Fruit fly (Drosophila melanogaster) whole organism, embryonic: ENCODE measurements around the gene Sr-CI.

ENCODE experiments used
- Adf1 ChIP-seq: fragments of 200-800 bp; sonication (Bioruptor generic); IDR thresholded peaks from 2 replicates; pipeline ENCODE4 v1.3.6; 2022; ENCODE audit warnings: missing biosample characterization, missing genetic modification characterization
- B-H2 ChIP-seq: fragments of 200-800 bp; sonication (Bioruptor generic); optimal IDR thresholded peaks from 2 replicates; lab custom pipeline; 2018; ENCODE audit warnings: missing biosample characterization, mild to moderate bottlenecking, missing genetic modification characterization
- Blimp-1 ChIP-seq: fragments of 200-800 bp; sonication (Bioruptor generic); optimal IDR thresholded peaks from 3 replicates; lab custom pipeline; 2018; ENCODE audit warnings: missing biosample characterization, missing genetic modification characterization, mild to moderate bottlenecking, moderate library complexity, missing genetic modification reagents
- CG10321 ChIP-seq: fragments of 200-800 bp; sonication (Bioruptor generic); IDR thresholded peaks from 2 replicates; pipeline ENCODE4 v1.3.6; 2022; ENCODE audit warnings: missing biosample characterization, missing genetic modification characterization
- CG11560 ChIP-seq: fragments of 200-800 bp; sonication (Bioruptor generic); IDR thresholded peaks from 3 replicates; pipeline ENCODE4 v1.3.6; 2022; ENCODE audit warnings: missing biosample characterization, missing genetic modification characterization
- CG12236 ChIP-seq: fragments of 200-800 bp; sonication (Bioruptor generic); optimal IDR thresholded peaks from 2 replicates; lab custom pipeline; 2016; ENCODE audit warnings: missing biosample characterization, missing genetic modification characterization
- CG14014 ChIP-seq: fragments of 200-800 bp; sonication (Bioruptor generic); IDR thresholded peaks from 2 replicates; pipeline ENCODE4 v1.3.6; 2022; ENCODE audit warnings: missing biosample characterization, missing genetic modification characterization
- CG14441 ChIP-seq: fragments of 200-800 bp; sonication (Bioruptor generic); IDR thresholded peaks from 2 replicates; pipeline ENCODE4 v1.3.6; 2022; ENCODE audit warnings: missing biosample characterization, missing genetic modification characterization
- CG15073 ChIP-seq: fragments of 200-800 bp; sonication (Bioruptor generic); optimal IDR thresholded peaks from 2 replicates; lab custom pipeline; 2016; ENCODE audit warnings: missing biosample characterization, missing genetic modification characterization
- CG1603 ChIP-seq: fragments of 200-800 bp; sonication (Bioruptor generic); optimal IDR thresholded peaks from 2 replicates; lab custom pipeline; 2019; ENCODE audit warnings: missing biosample characterization, mild to moderate bottlenecking, missing genetic modification characterization, moderate library complexity
- CG16813 ChIP-seq: fragments of 200-800 bp; sonication (Bioruptor generic); IDR thresholded peaks from 3 replicates; pipeline ENCODE4 v1.3.6; 2022; ENCODE audit warnings: missing biosample characterization, missing genetic modification characterization; ENCODE audit not compliant: partially characterized antibody
- CG18011 ChIP-seq: fragments of 200-800 bp; sonication (Bioruptor generic); optimal IDR thresholded peaks from 2 replicates; lab custom pipeline; 2017; ENCODE audit warnings: missing biosample characterization, missing genetic modification characterization, mild to moderate bottlenecking, moderate library complexity, missing genotype
- CG18262 ChIP-seq: fragments of 200-800 bp; optimal IDR thresholded peaks from 3 replicates; lab custom pipeline; 2019; ENCODE audit warnings: missing biosample characterization, mild to moderate bottlenecking, missing genetic modification characterization, moderate library complexity
- CG18764 ChIP-seq: fragments of 200-800 bp; sonication (Bioruptor generic); optimal IDR thresholded peaks from 3 replicates; lab custom pipeline; 2016; ENCODE audit warnings: missing biosample characterization, missing genetic modification characterization
- CG4404 ChIP-seq: fragments of 200-800 bp; sonication (Bioruptor generic); IDR thresholded peaks from 2 replicates; pipeline ENCODE4 v1.3.6; 2022; ENCODE audit warnings: missing biosample characterization, missing genetic modification characterization
- CG6791 ChIP-seq: fragments of 200-800 bp; sonication (Bioruptor generic); IDR thresholded peaks from 3 replicates; pipeline ENCODE4 v1.3.6; 2022; ENCODE audit warnings: missing biosample characterization, missing genetic modification characterization; ENCODE audit not compliant: partially characterized antibody
- CG7839 ChIP-seq: fragments of 200-800 bp; sonication (Bioruptor generic); optimal IDR thresholded peaks from 3 replicates; lab custom pipeline; 2018; ENCODE audit warnings: missing biosample characterization, mild to moderate bottlenecking, missing genetic modification characterization, moderate library complexity
- CG8478 ChIP-seq: fragments of >200 bp; optimal IDR thresholded peaks from 2 replicates; lab custom pipeline; 2018
- Camta ChIP-seq: fragments of 200-800 bp; sonication (Bioruptor generic); optimal IDR thresholded peaks from 2 replicates; lab custom pipeline; 2016; ENCODE audit warnings: missing biosample characterization, missing genetic modification characterization
- CkIIα-i1 ChIP-seq: fragments of 200-800 bp; sonication (Bioruptor generic); IDR thresholded peaks from 2 replicates; pipeline ENCODE4 v1.3.6; 2022; ENCODE audit warnings: missing biosample characterization, missing genetic modification characterization
- D ChIP-seq, 2 experiments: fragments of 200-800 bp in 1 of 2; fragments of >200 bp in 1 of 2; sonication (Bioruptor generic) in 1 of 2; optimal IDR thresholded peaks; 2 replicates in 1 of 2; 3 replicates in 1 of 2; lab custom pipeline; 2017; ENCODE audit warnings: mild to moderate bottlenecking in 1 of 2, missing biosample characterization in 1 of 2, missing genetic modification characterization in 1 of 2, missing genetic modification reagents in 1 of 2
- Dip2 ChIP-seq: fragments of 200-800 bp; sonication (Bioruptor generic); IDR thresholded peaks from 2 replicates; pipeline ENCODE4 v1.3.6; 2022; ENCODE audit warnings: missing biosample characterization, missing genetic modification characterization
- Ets65A ChIP-seq: fragments of 200-800 bp; sonication (Bioruptor generic); peaks from one replicate; lab custom pipeline; 2016; ENCODE audit warnings: missing biosample characterization, missing genetic modification characterization
- Hmr ChIP-seq: fragments of 200-800 bp; sonication (Bioruptor generic); optimal IDR thresholded peaks from 3 replicates; lab custom pipeline; 2017; ENCODE audit warnings: mild to moderate bottlenecking, missing biosample characterization, missing genetic modification reagents, missing genetic modification characterization
- Max ChIP-seq: fragments of 200-800 bp; sonication (Bioruptor generic); optimal IDR thresholded peaks from 2 replicates; lab custom pipeline; 2016; ENCODE audit warnings: missing biosample characterization, mild to moderate bottlenecking, missing genetic modification characterization
- NK7.1 ChIP-seq: fragments of 200-800 bp; sonication (Bioruptor generic); optimal IDR thresholded peaks from 3 replicates; lab custom pipeline; 2016; ENCODE audit warnings: missing biosample characterization, missing genetic modification characterization
- Nf-YC ChIP-seq: fragments of 200-800 bp; optimal IDR thresholded peaks from 3 replicates; lab custom pipeline; 2019; ENCODE audit warnings: missing biosample characterization, mild to moderate bottlenecking, missing genetic modification characterization, moderate library complexity
- Optix ChIP-seq: fragments of 200-800 bp; sonication (Bioruptor generic); IDR thresholded peaks from 3 replicates; pipeline ENCODE4 v1.3.6; 2022; ENCODE audit warnings: missing biosample characterization, missing genetic modification characterization
- Ravus ChIP-seq: fragments of 200-800 bp; sonication (Bioruptor generic); IDR thresholded peaks from 2 replicates; pipeline ENCODE4 v1.3.6; 2022; ENCODE audit warnings: missing biosample characterization, missing genetic modification characterization
- Sry-β ChIP-seq: fragments of 200-800 bp; sonication (Bioruptor generic); optimal IDR thresholded peaks from 2 replicates; lab custom pipeline; 2018; ENCODE audit warnings: missing biosample characterization, mild to moderate bottlenecking, missing genetic modification characterization, moderate library complexity
- ase ChIP-seq: fragments of 200-800 bp; sonication (Bioruptor generic); IDR thresholded peaks from 3 replicates; pipeline ENCODE4 v1.3.6; 2022; ENCODE audit warnings: missing biosample characterization, missing genetic modification characterization
- btn ChIP-seq: fragments of 200-800 bp; sonication (Bioruptor generic); optimal IDR thresholded peaks from 2 replicates; lab custom pipeline; 2016; ENCODE audit warnings: missing biosample characterization, missing genetic modification characterization
- cad ChIP-seq: fragments of >200 bp; optimal IDR thresholded peaks from 2 replicates; lab custom pipeline; 2017; ENCODE audit warnings: missing biosample characterization, missing genetic modification characterization
- corto ChIP-seq: fragments of 200-800 bp; sonication (Bioruptor generic); optimal IDR thresholded peaks from 2 replicates; lab custom pipeline; 2016; ENCODE audit warnings: missing biosample characterization, mild to moderate bottlenecking, missing genetic modification characterization, moderate library complexity
- da ChIP-seq: fragments of 200-800 bp; sonication (Bioruptor generic); optimal IDR thresholded peaks from 2 replicates; lab custom pipeline; 2016; ENCODE audit warnings: missing biosample characterization, missing genetic modification characterization
- fru ChIP-seq: fragments of >200 bp; optimal IDR thresholded peaks from 2 replicates; lab custom pipeline; 2017
- gt ChIP-seq: fragments of 200-800 bp; sonication (Bioruptor generic); IDR thresholded peaks from 2 replicates; pipeline ENCODE4 v1.3.6; 2022; ENCODE audit warnings: missing biosample characterization, missing genetic modification characterization
- ham ChIP-seq: fragments of 200-800 bp; sonication (Bioruptor generic); IDR thresholded peaks from 2 replicates; pipeline ENCODE4 v1.3.6; 2022; ENCODE audit warnings: missing biosample characterization, missing genetic modification characterization
- her ChIP-seq: fragments of 200-800 bp; sonication (Bioruptor generic); optimal IDR thresholded peaks from 2 replicates; lab custom pipeline; 2016; ENCODE audit warnings: missing biosample characterization, missing genetic modification characterization
- kah ChIP-seq: fragments of 200-800 bp; sonication (Bioruptor generic); optimal IDR thresholded peaks from 2 replicates; lab custom pipeline; 2018; ENCODE audit warnings: missing biosample characterization, mild to moderate bottlenecking, missing genetic modification characterization
- ken ChIP-seq: fragments of 200-800 bp; sonication (Bioruptor generic); IDR thresholded peaks from 3 replicates; pipeline ENCODE4 v1.3.6; 2022; ENCODE audit warnings: missing biosample characterization, missing genetic modification characterization
- nmo ChIP-seq: fragments of 200-800 bp; sonication (Bioruptor generic); optimal IDR thresholded peaks from 2 replicates; lab custom pipeline; 2018; ENCODE audit warnings: missing biosample characterization, mild to moderate bottlenecking, missing genetic modification characterization, moderate library complexity
- oc ChIP-seq: fragments of 200-800 bp; sonication (Bioruptor generic); optimal IDR thresholded peaks from 2 replicates; lab custom pipeline; 2018; ENCODE audit warnings: missing biosample characterization, mild to moderate bottlenecking, missing genetic modification characterization, moderate library complexity
- pita ChIP-seq: fragments of 200-800 bp; sonication (Bioruptor generic); optimal IDR thresholded peaks from 2 replicates; lab custom pipeline; 2017; ENCODE audit warnings: missing biosample characterization, mild to moderate bottlenecking, missing genetic modification characterization
- pros ChIP-seq: fragments of 200-800 bp; sonication (Bioruptor generic); optimal IDR thresholded peaks from 3 replicates; lab custom pipeline; 2019; ENCODE audit warnings: missing biosample characterization, mild to moderate bottlenecking, missing genetic modification characterization, moderate library complexity
- repo ChIP-seq: fragments of 200-800 bp; sonication (Bioruptor generic); optimal IDR thresholded peaks from 2 replicates; lab custom pipeline; 2016; ENCODE audit warnings: missing biosample characterization, missing genetic modification characterization
- ro ChIP-seq: fragments of 200-800 bp; sonication (Bioruptor generic); IDR thresholded peaks from 2 replicates; pipeline ENCODE4 v1.3.6; 2022; ENCODE audit warnings: missing biosample characterization, missing genetic modification characterization
- scrt ChIP-seq: fragments of 200-800 bp; sonication (Bioruptor generic); optimal IDR thresholded peaks from 2 replicates; lab custom pipeline; 2018; ENCODE audit warnings: missing biosample characterization, mild to moderate bottlenecking, missing genetic modification characterization, moderate library complexity
- tll ChIP-seq, 2 experiments: fragments of 200-800 bp in 1 of 2; fragments of >200 bp in 1 of 2; sonication (Bioruptor generic) in 1 of 2; optimal IDR thresholded peaks; 2 replicates each; lab custom pipeline; 2017 to 2019; ENCODE audit warnings: missing biosample characterization in 2 of 2, missing genetic modification characterization in 2 of 2, mild to moderate bottlenecking in 1 of 2, moderate library complexity in 1 of 2
- tna ChIP-seq: fragments of 200-800 bp; sonication (Bioruptor generic); IDR thresholded peaks from 2 replicates; pipeline ENCODE4 v1.3.6; 2022; ENCODE audit warnings: missing biosample characterization, missing genetic modification characterization; ENCODE audit not compliant: partially characterized antibody
- vnd ChIP-seq: fragments of 200-800 bp; sonication (Bioruptor generic); IDR thresholded peaks from 3 replicates; pipeline ENCODE4 v1.3.6; 2022; ENCODE audit warnings: missing biosample characterization, missing genetic modification characterization; ENCODE audit not compliant: partially characterized antibody

The Sr-CI gene

DNA sequence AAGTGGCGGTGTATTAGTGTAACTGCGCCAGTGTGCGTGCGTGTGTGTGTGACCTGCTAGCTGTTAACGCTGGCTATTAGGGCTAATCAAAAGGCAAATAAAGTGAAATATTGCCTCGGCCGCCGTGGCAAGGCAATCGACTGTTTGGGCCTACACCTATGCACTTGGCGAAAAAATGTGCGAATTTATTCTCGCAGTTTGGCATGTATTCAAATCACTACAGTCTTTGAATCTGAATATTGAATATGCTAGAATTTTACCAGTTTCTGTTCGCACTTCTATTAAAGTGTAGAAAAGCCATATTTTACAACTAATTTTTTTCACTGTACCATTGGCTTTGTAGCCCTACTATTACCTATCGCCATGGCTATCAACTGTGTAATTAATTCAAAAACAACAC is 40.7 kb upstream of the Sr-CI start (continued):
- TF ChIP-seq vnd (GFP tag; lab: Robert Waterston, UW): no peak
- no peak for TF ChIP-seq B-H2 (GFP tag; lab: Kevin White, UChicago)
- peak; percentile 60 for TF ChIP-seq Blimp-1 (GFP tag; lab: Kevin White, UChicago)
- TF ChIP-seq CG8478 (lab: Kevin White, UChicago): no peak
- TF ChIP-seq ro (GFP tag; lab: Robert Waterston, UW): peak; percentile 82
- TF ChIP-seq repo: peak; percentile 38
- peak; percentile 92 for TF ChIP-seq CG14441 (GFP tag; lab: Robert Waterston, UW)
- TF ChIP-seq CG16813 (GFP tag; lab: Robert Waterston, UW): no peak
- peak; percentile 60 for TF ChIP-seq her (GFP tag; lab: Kevin White, UChicago)
- peak; percentile 60 for TF ChIP-seq Ravus (GFP tag; lab: Robert Waterston, UW)
- peak; percentile 39; the same call in 1 of the 2 replicates for TF ChIP-seq gt (GFP tag; lab: Robert Waterston, UW)
- TF ChIP-seq Camta (GFP tag; lab: Kevin White, UChicago): peak; percentile 39
- peak; percentile 87 for TF ChIP-seq CG7839 (tag; lab: Kevin White, UChicago)
- peak; percentile 7 for TF ChIP-seq kah
- TF ChIP-seq CG6791 (GFP tag; lab: Robert Waterston, UW): no peak
- TF ChIP-seq pros (GFP tag; lab: Kevin White, UChicago): no peak
- peak; percentile 55 for TF ChIP-seq CG12236 (GFP tag; lab: Kevin White, UChicago)
- peak; percentile 51 for TF ChIP-seq CG18262 (tag; lab: Kevin White, UChicago)
- peak; percentile 27 for TF ChIP-seq CG18011 (GFP tag; lab: Kevin White, UChicago)
- TF ChIP-seq fru (lab: Kevin White, UChicago): no peak
- peak; percentile 25 for TF ChIP-seq CG15073 (GFP tag; lab: Kevin White, UChicago)
- TF ChIP-seq tll (GFP tag; optimal IDR thresholded peaks at IDR 0.05; lab: Kevin White, UChicago): no peak
- peak; percentile 72 for TF ChIP-seq nmo (GFP tag; lab: Kevin White, UChicago)
- peak; percentile 93 for TF ChIP-seq Ets65A (GFP tag; lab: Kevin White, UChicago)
- TF ChIP-seq CG14014: peak; percentile 84
- 0 out of 2 replicates have a peak, but pooled peaks have one; percentile 6 for TF ChIP-seq Dip2
- TF ChIP-seq Optix: peak; percentile 75
- peak; percentile 87 for TF ChIP-seq ase
- peak; percentile 13 for TF ChIP-seq scrt (GFP tag; lab: Kevin White, UChicago)
- peak; percentile 93 for TF ChIP-seq CG1603
- no peak for TF ChIP-seq corto (GFP tag; lab: Kevin White, UChicago)
- TF ChIP-seq CG18764 (GFP tag; lab: Kevin White, UChicago): peak; percentile 33
- peak; percentile 23 for TF ChIP-seq Nf-YC (tag; lab: Kevin White, UChicago)
- peak; percentile 38; the same call in 1 of the 2 replicates for TF ChIP-seq ham (GFP tag; lab: Robert Waterston, UW)
- TF ChIP-seq CG10321: peak; percentile 21; the same call in 1 of the 2 replicates
- peak; percentile 42 for TF ChIP-seq oc
- no peak for TF ChIP-seq NK7.1 (GFP tag; lab: Kevin White, UChicago)
- TF ChIP-seq cad: no peak
- TF ChIP-seq Adf1: 0 out of 2 replicates have a peak, but pooled peaks have one; percentile 10
- TF ChIP-seq tna (GFP tag; lab: Robert Waterston, UW): no peak
- peak; percentile 69; the same call in 2 of the 3 replicates for TF ChIP-seq ken (GFP tag; lab: Robert Waterston, UW)
- peak; percentile 71; the same call in 1 of the 2 replicates for TF ChIP-seq CkIIα-i1 (GFP tag; lab: Robert Waterston, UW)
- peak; percentile 83 for TF ChIP-seq Hmr
- peak; percentile 39 for TF ChIP-seq btn (GFP tag; lab: Kevin White, UChicago)
- peak; percentile 57 for TF ChIP-seq CG4404
- peak; percentile 44 for TF ChIP-seq da (GFP tag; lab: Kevin White, UChicago)
- no peak for TF ChIP-seq D (optimal IDR thresholded peaks at IDR 0.05; lab: Kevin White, UChicago)
- TF ChIP-seq D (GFP tag; optimal IDR thresholded peaks at IDR 0.05; lab: Kevin White, UChicago): peak; percentile 37
- no peak for TF ChIP-seq Max (GFP tag; lab: Kevin White, UChicago)
- TF ChIP-seq pita: no peak
- no peak for TF ChIP-seq Sry-β (GFP tag; lab: Kevin White, UChicago)
- TF ChIP-seq CG11560 (tag; lab: Robert Waterston, UW): peak; percentile 65; the same call in 2 of the 3 replicates
